Worm (Caenorhabditis elegans): ENCODE measurements around the gene dct-19.

dct-19 gene

ce11 chrIV:12972780-12973179 is 30.0 kb downstream of the dct-19 start:
- TF ChIP-seq unc-62 (GFP tag; optimal IDR thresholded peaks at IDR 0.05) = no peak

ce11 chrIV:12973336-12973735 is 30.6 kb downstream of the dct-19 start, which contains the start of gene F55G11.4:
Gene F55G11.4 (plus strand): TSS chrIV:12973624.
- no peak for TF ChIP-seq unc-62 (GFP tag; optimal IDR thresholded peaks at IDR 0.05)

- TF ChIP-seq unc-62 (GFP tag; optimal IDR thresholded peaks at IDR 0.05) = no peak
These were observed 33.2 kb downstream of the dct-19 start, which contains the start of gene dod-17 for ce11 chrIV:12975981-12976380. Gene dod-17 (plus strand): TSS chrIV:12976303.

ce11 chrIV:12977650-12978049 is 34.9 kb downstream of the dct-19 start:
- no peak for TF ChIP-seq unc-62 (GFP tag; optimal IDR thresholded peaks at IDR 0.05)

ce11 chrIV:12978307-12979036 is 35.7 kb downstream of the dct-19 start, which contains the start of gene K10D11.2:
Gene K10D11.2 (plus strand): TSS chrIV:12978986.
- TF ChIP-seq unc-62 (GFP tag; optimal IDR thresholded peaks at IDR 0.05) = no peak

ce11 chrIV:12985961-12986360 is 43.2 kb downstream of the dct-19 start, which contains the start of gene K10D11.3:
Gene K10D11.3 (minus strand): TSS chrIV:12986134.
- no peak for TF ChIP-seq unc-62 (GFP tag; optimal IDR thresholded peaks at IDR 0.05)

ce11 chrIV:12989355-12989754 is 46.6 kb downstream of the dct-19 start, which contains the start of gene K10D11.6:
Gene K10D11.6 (minus strand): TSS chrIV:12989455.
- no peak for TF ChIP-seq unc-62 (GFP tag; optimal IDR thresholded peaks at IDR 0.05)

- no peak for TF ChIP-seq unc-62 (GFP tag; optimal IDR thresholded peaks at IDR 0.05)
These were observed 47.9 kb downstream of the dct-19 start for ce11 chrIV:12990638-12991037.

ce11 chrIV:12991629-12992028 is 48.9 kb downstream of the dct-19 start, which contains the start of gene K10D11.5:
Gene K10D11.5 (minus strand): TSS chrIV:12991843.
- TF ChIP-seq unc-62 (GFP tag; optimal IDR thresholded peaks at IDR 0.05) = no peak
